Worm (Caenorhabditis elegans): ENCODE results near the gene mrps-26.

DNA sequence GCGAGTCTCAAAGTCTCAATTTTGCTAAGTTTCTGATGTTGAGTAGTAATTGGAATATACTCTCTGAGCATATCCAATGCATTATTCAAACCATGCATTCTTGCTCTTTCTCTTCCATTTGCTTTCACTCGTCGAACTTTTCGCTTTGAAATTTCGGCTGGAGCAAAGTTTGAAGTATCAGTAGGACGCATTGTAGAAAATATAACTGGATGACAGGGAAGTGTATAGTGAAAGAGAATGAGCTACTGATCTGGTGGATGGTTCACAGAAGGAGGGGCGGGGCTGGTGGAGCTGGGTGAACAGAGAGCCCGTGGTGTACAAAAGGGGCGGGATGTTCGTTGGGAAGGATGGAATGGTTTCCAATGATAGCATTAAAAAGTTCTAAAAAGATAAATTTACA lies 7.4 kb downstream of the mrps-26 start:
- TF ChIP-seq lsy-2 (tag; optimal IDR thresholded peaks at IDR 0.05) (no peak), unc-39 (tag; optimal IDR thresholded peaks at IDR 0.05) (no peak), lin-13 (tag; optimal IDR thresholded peaks at IDR 0.05) (no peak)

All from whole organism, mixed stage, embryonic.